Worm (Caenorhabditis elegans) whole organism, L4 larva: ENCODE measurements around the gene K08B12.1.

Source experiments
- F10B5.3 ChIP-seq: sonication (generic microtip); optimal IDR thresholded peaks from 2 replicates; lab custom pipeline; 2016; ENCODE audit warnings: mild to moderate bottlenecking, missing genetic modification characterization, missing compliant biosample characterization
- F26F4.8 ChIP-seq: fragments of 200-800 bp; sonication (Bioruptor generic); conservative IDR thresholded peaks from 2 replicates; pipeline ENCODE4 v1.3.6; 2022; ENCODE audit warnings: missing genetic modification characterization, missing compliant biosample characterization
- F37D6.2 ChIP-seq: sonication (generic microtip); optimal IDR thresholded peaks from 2 replicates; lab custom pipeline; 2016; ENCODE audit warnings: mild to moderate bottlenecking, missing genetic modification characterization, missing compliant biosample characterization
- F49E8.2 ChIP-seq: sonication (generic microtip); optimal IDR thresholded peaks from 2 replicates; lab custom pipeline; 2016; ENCODE audit warnings: missing compliant biosample characterization, mild to moderate bottlenecking, missing genetic modification characterization, borderline replicate concordance
- T20F7.1 ChIP-seq: fragments of 200-800 bp; sonication (Bioruptor generic); optimal IDR thresholded peaks from 2 replicates; lab custom pipeline; 2018; ENCODE audit warnings: mild to moderate bottlenecking, missing genetic modification characterization, missing compliant biosample characterization
- Y75B8A.6 ChIP-seq: fragments of 200-800 bp; sonication (Bioruptor generic); IDR thresholded peaks from 2 replicates; pipeline ENCODE4 v1.3.6; 2022; ENCODE audit warnings: missing genetic modification reagents, missing genetic modification characterization, missing compliant biosample characterization
- aha-1 ChIP-seq: fragments of 150-350 bp; peaks from one replicate; lab custom pipeline; 2014; ENCODE audit warnings: missing biosample characterization, missing genetic modification characterization
- aly-2 ChIP-seq: sonication (generic microtip); optimal IDR thresholded peaks from 2 replicates; lab custom pipeline; 2018; ENCODE audit warnings: missing biosample characterization, missing genetic modification characterization
- arid-1 ChIP-seq: fragments of 200-800 bp; sonication (Bioruptor generic); conservative IDR thresholded peaks from 2 replicates; pipeline ENCODE4 v1.3.6; 2022; ENCODE audit warnings: missing genetic modification reagents, missing genetic modification characterization, missing compliant biosample characterization
- ceh-28 ChIP-seq: fragments of 150-350 bp; optimal IDR thresholded peaks from 2 replicates; lab custom pipeline; 2014; ENCODE audit warnings: missing biosample characterization, missing genetic modification reagents, missing genetic modification characterization
- ceh-32 ChIP-seq: sonication (generic microtip); optimal IDR thresholded peaks from 2 replicates; lab custom pipeline; 2016; ENCODE audit warnings: mild to moderate bottlenecking, missing genetic modification characterization, missing compliant biosample characterization; ENCODE audit not compliant: poor library complexity
- ces-1 ChIP-seq: fragments of 150-350 bp; sonication (generic microtip); optimal IDR thresholded peaks from 4 replicates; lab custom pipeline; 2014; ENCODE audit warnings: missing biosample characterization, missing genetic modification reagents, missing genetic modification characterization
- dmd-6 ChIP-seq: fragments of 200-800 bp; sonication (Bioruptor generic); IDR thresholded peaks from 2 replicates; pipeline ENCODE4 v1.3.6; 2022; ENCODE audit warnings: missing genetic modification reagents, missing genetic modification characterization, missing compliant biosample characterization
- dmd-9 ChIP-seq: fragments of 200-800 bp; sonication (Bioruptor generic); IDR thresholded peaks from 2 replicates; pipeline ENCODE4 v1.3.6; 2022; ENCODE audit warnings: missing genetic modification reagents, missing genetic modification characterization, missing compliant biosample characterization
- dpl-1 ChIP-seq: fragments of 150-350 bp; optimal IDR thresholded peaks from 2 replicates; lab custom pipeline; 2014; ENCODE audit warnings: missing biosample characterization, missing genetic modification reagents, missing genetic modification characterization
- duxl-1 ChIP-seq: sonication (generic microtip); optimal IDR thresholded peaks from 2 replicates; lab custom pipeline; 2016; ENCODE audit warnings: mild to moderate bottlenecking, missing genetic modification characterization, moderate library complexity, missing compliant biosample characterization; ENCODE audit not compliant: poor library complexity
- dve-1 ChIP-seq: sonication (generic microtip); optimal IDR thresholded peaks from 2 replicates; lab custom pipeline; 2017; ENCODE audit warnings: antibody characterized with exemption, mild to moderate bottlenecking, missing genetic modification characterization, missing compliant biosample characterization; ENCODE audit not compliant: insufficient read depth
- egl-27 ChIP-seq: sonication (generic microtip); optimal IDR thresholded peaks from 3 replicates; lab custom pipeline; 2017; ENCODE audit warnings: missing biosample characterization, missing genetic modification reagents, missing genetic modification characterization
- egl-43 ChIP-seq: fragments of 200-800 bp; sonication (Bioruptor generic); IDR thresholded peaks from 2 replicates; pipeline ENCODE4 v1.3.6; 2022; ENCODE audit warnings: missing genetic modification reagents, missing genetic modification characterization, missing compliant biosample characterization
- fkh-10 ChIP-seq: fragments of 150-350 bp; optimal IDR thresholded peaks from 2 replicates; lab custom pipeline; 2014; ENCODE audit warnings: missing biosample characterization, missing genetic modification reagents, missing genetic modification characterization
- hmg-1.1 ChIP-seq: fragments of 200-800 bp; sonication (Bioruptor generic); IDR thresholded peaks from 2 replicates; pipeline ENCODE4 v1.3.6; 2022; ENCODE audit warnings: missing genetic modification reagents, missing genetic modification characterization, missing compliant biosample characterization
- lin-1 ChIP-seq: fragments of 200-800 bp; sonication (Bioruptor generic); IDR thresholded peaks from 2 replicates; pipeline ENCODE4 v1.3.6; 2022; ENCODE audit warnings: missing genetic modification reagents, missing genetic modification characterization, missing compliant biosample characterization
- lin-15B ChIP-seq: fragments of 150-350 bp; sonication (generic microtip); optimal IDR thresholded peaks from 3 replicates; lab custom pipeline; 2014; ENCODE audit warnings: missing biosample characterization, missing genetic modification characterization
- lin-29 ChIP-seq: fragments of 200-800 bp; sonication (Bioruptor generic); IDR thresholded peaks from 2 replicates; pipeline ENCODE4 v1.3.6; 2022; ENCODE audit warnings: missing genetic modification reagents, missing genetic modification characterization, missing compliant biosample characterization
- lin-39 ChIP-seq: fragments of 150-350 bp; optimal IDR thresholded peaks from 2 replicates; lab custom pipeline; 2014; ENCODE audit warnings: missing biosample characterization, missing genetic modification reagents, missing genetic modification characterization
- lsy-2 ChIP-seq, 2 experiments: fragments of 150-350 bp in 1 of 2; sonication (generic microtip) in 1 of 2; optimal IDR thresholded peaks; 2 replicates each; lab custom pipeline; 2014 to 2017; ENCODE audit warnings: missing biosample characterization in 2 of 2, missing genetic modification characterization in 2 of 2
- mdl-1 ChIP-seq, 2 experiments: fragments of 150-350 bp in 1 of 2; sonication (generic microtip) in 1 of 2; optimal IDR thresholded peaks; 2 replicates each; lab custom pipeline; 2014 to 2017; ENCODE audit warnings: missing biosample characterization in 2 of 2, missing genetic modification characterization in 2 of 2
- mdt-29 ChIP-seq: fragments of 200-800 bp; sonication (Bioruptor generic); IDR thresholded peaks from 2 replicates; pipeline ENCODE4 v1.3.6; 2022; ENCODE audit warnings: missing genetic modification reagents, missing genetic modification characterization, missing compliant biosample characterization
- mes-2 ChIP-seq: sonication (generic microtip); optimal IDR thresholded peaks from 2 replicates; lab custom pipeline; 2016; ENCODE audit warnings: missing genotype, mild to moderate bottlenecking, missing genetic modification characterization, missing compliant biosample characterization; ENCODE audit not compliant: poor library complexity, severe bottlenecking
- mxl-3 ChIP-seq: fragments of 200-800 bp; sonication (Bioruptor generic); optimal IDR thresholded peaks from 2 replicates; lab custom pipeline; 2018; ENCODE audit warnings: mild to moderate bottlenecking, missing genetic modification characterization, missing compliant biosample characterization
- nhr-25 ChIP-seq: sonication (generic microtip); optimal IDR thresholded peaks from 2 replicates; lab custom pipeline; 2017; ENCODE audit warnings: missing genetic modification characterization, mild to moderate bottlenecking, missing compliant biosample characterization, antibody characterized with exemption, moderate library complexity, borderline replicate concordance; ENCODE audit not compliant: insufficient read depth
- nhr-42 ChIP-seq: fragments of 200-800 bp; sonication (Bioruptor generic); IDR thresholded peaks from 2 replicates; pipeline ENCODE4 v1.3.6; 2022; ENCODE audit warnings: missing genetic modification characterization, missing compliant biosample characterization
- nhr-77 ChIP-seq: fragments of 150-350 bp; optimal IDR thresholded peaks from 2 replicates; lab custom pipeline; 2014; ENCODE audit warnings: missing biosample characterization, missing genetic modification characterization
- pha-4 ChIP-seq, 2 experiments: fragments of 150-350 bp in 1 of 2; fragments of 200-800 bp in 1 of 2; sonication (Bioruptor generic) in 1 of 2; IDR thresholded peaks in 1 of 2; optimal IDR thresholded peaks in 1 of 2; 2 replicates each; pipeline versions ENCODE4 v1.3.6 to Lab custom; 2014 to 2022; ENCODE audit warnings: missing genetic modification characterization in 2 of 2, missing genetic modification reagents in 2 of 2, missing biosample characterization in 1 of 2, missing compliant biosample characterization in 1 of 2
- php-3 ChIP-seq: fragments of 200-800 bp; sonication (Bioruptor generic); IDR thresholded peaks from 2 replicates; pipeline ENCODE4 v1.3.6; 2022; ENCODE audit warnings: missing genetic modification reagents, missing genetic modification characterization, missing compliant biosample characterization
- pqm-1 ChIP-seq: sonication (generic microtip); optimal IDR thresholded peaks from 2 replicates; lab custom pipeline; 2017; ENCODE audit warnings: missing biosample characterization, missing genetic modification characterization
- saeg-2 ChIP-seq: fragments of 200-800 bp; sonication (Bioruptor generic); IDR thresholded peaks from 2 replicates; pipeline ENCODE4 v1.3.6; 2022; ENCODE audit warnings: missing genetic modification reagents, missing genetic modification characterization, missing compliant biosample characterization
- skn-1 ChIP-seq: fragments of 150-350 bp; optimal IDR thresholded peaks from 2 replicates; lab custom pipeline; 2014; ENCODE audit warnings: missing biosample characterization, missing genetic modification characterization
- tra-1 ChIP-seq: fragments of 200-800 bp; sonication (Bioruptor generic); IDR thresholded peaks from 2 replicates; pipeline ENCODE4 v1.3.6; 2022; ENCODE audit warnings: missing genetic modification reagents, missing genetic modification characterization, missing compliant biosample characterization
- unc-130 ChIP-seq: sonication (generic microtip); optimal IDR thresholded peaks from 2 replicates; lab custom pipeline; 2016; ENCODE audit warnings: missing genetic modification reagents, missing genetic modification characterization, missing compliant biosample characterization
- unc-62 ChIP-seq, 3 experiments: fragments of 150-350 bp in 1 of 3; sonication (generic microtip); optimal IDR thresholded peaks in 2 of 3; peaks in 1 of 3; 1 replicate in 1 of 3; 2 replicates in 2 of 3; lab custom pipeline; 2014 to 2017; ENCODE audit warnings: missing biosample characterization in 3 of 3, missing genetic modification characterization in 3 of 3, missing genetic modification reagents in 3 of 3, missing genotype in 1 of 3
- zfp-2 ChIP-seq: sonication (generic microtip); optimal IDR thresholded peaks from 2 replicates; lab custom pipeline; 2016; ENCODE audit warnings: mild to moderate bottlenecking, missing genetic modification characterization, missing compliant biosample characterization
- ztf-11 ChIP-seq: fragments of 150-350 bp; optimal IDR thresholded peaks from 2 replicates; lab custom pipeline; 2014; ENCODE audit warnings: missing biosample characterization, missing genetic modification characterization
- ztf-7 ChIP-seq: fragments of 150-350 bp; optimal IDR thresholded peaks from 2 replicates; lab custom pipeline; 2014; ENCODE audit warnings: missing biosample characterization, missing genetic modification characterization

K08B12.1 gene

DNA sequence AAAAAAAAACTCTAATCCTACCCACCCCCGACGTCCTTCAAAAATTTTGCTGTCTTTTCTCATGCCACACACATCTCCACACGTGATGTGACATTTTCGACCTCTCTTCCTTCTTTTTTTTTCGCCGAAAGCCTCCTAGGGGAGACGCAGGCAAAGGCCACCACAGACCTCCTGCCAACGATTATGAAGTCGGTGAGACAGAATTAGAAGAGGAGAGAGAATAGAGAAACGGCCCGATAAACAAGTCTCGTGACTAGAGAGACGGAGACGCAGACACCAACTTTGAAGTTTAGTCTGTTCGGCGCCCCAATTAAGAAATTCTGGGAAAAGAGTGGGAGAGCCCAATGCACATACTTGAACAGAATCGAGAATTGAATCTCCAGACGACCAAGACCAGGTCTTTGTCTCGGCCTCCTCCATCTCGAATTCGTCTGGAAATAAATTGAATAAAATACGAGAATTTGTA lies 34.6 kb upstream of the K08B12.1 start (continued):
- peak; percentile 92 for TF ChIP-seq mes-2 (tag; lab: Kevin White, UChicago)
- peak; percentile 66 for TF ChIP-seq arid-1 (GFP tag; lab: Robert Waterston, UW)
- peak; percentile 75 for TF ChIP-seq lin-29 (GFP tag; lab: Robert Waterston, UW)
- peak; percentile 60 for TF ChIP-seq mxl-3 (GFP tag; lab: Kevin White, UChicago)
- peak; percentile 88 for TF ChIP-seq hmg-1.1 (GFP tag; lab: Robert Waterston, UW)
- TF ChIP-seq ceh-28 (tag; lab: Kevin White, UChicago) = peak; percentile 46
- TF ChIP-seq lin-15B (tag; lab: Kevin White, UChicago) = peak; percentile 23
- TF ChIP-seq ces-1 (GFP tag; lab: Kevin White, UChicago) = peak; percentile 79
- TF ChIP-seq nhr-25 (tag; lab: Kevin White, UChicago) = peak; percentile 92
- no peak for TF ChIP-seq F10B5.3 (tag; lab: Kevin White, UChicago)
- TF ChIP-seq fkh-10 (GFP tag; lab: Kevin White, UChicago) = peak; percentile 82
- peak; percentile 32 for TF ChIP-seq zfp-2 (tag; lab: Kevin White, UChicago)
- no peak for TF ChIP-seq F26F4.8 (GFP tag; lab: Robert Waterston, UW)
- peak; percentile 43 for TF ChIP-seq egl-27 (tag; lab: Kevin White, UChicago)
- peak; percentile 72; the same call in 1 of the 2 replicates for TF ChIP-seq Y75B8A.6 (GFP tag; lab: Robert Waterston, UW)
- TF ChIP-seq dpl-1 = peak; percentile 54
- TF ChIP-seq T20F7.1 (GFP tag; lab: Kevin White, UChicago) = peak; percentile 86
- TF ChIP-seq pqm-1 (tag; lab: Kevin White, UChicago) = peak; percentile 37
- TF ChIP-seq mdt-29 = peak; percentile 89
- TF ChIP-seq lin-39 (tag; lab: Kevin White, UChicago) = no peak

DNA sequence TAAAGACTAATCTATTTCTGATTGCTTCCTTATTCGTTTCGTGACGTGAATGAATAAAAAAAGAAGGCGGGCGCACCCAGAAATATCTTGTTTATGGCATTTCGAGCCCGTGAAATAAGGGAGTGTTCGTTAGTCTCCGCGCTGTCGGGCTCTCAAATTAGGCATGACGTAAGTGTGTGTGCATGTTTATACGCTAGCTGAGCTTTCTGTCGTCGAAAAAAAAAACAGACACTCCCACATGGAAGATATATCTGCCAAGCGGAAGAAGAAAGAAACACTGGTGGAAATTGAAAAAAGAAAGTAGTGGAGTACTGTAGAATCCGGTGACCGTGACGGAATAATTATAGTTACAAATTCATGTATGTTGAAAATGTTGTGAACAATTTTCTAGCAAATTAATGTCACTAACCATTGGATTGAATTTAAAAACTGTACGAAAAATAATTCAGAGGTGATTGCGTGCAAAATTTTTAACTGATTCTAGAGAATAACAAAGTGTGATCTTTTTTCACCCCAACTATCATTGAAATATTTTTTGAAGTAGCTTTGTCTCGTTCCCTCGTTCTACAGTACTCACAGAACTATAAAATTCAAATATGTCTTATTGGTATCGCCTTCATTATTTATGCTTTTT lies 34.1 kb upstream of the K08B12.1 start:
- no peak for TF ChIP-seq arid-1 (GFP tag; lab: Robert Waterston, UW)
- no peak for TF ChIP-seq nhr-25 (tag; lab: Kevin White, UChicago)
- no peak for TF ChIP-seq aly-2 (tag; lab: Kevin White, UChicago)
- no peak for TF ChIP-seq dpl-1
- no peak for TF ChIP-seq F37D6.2
- peak; percentile 34 for TF ChIP-seq nhr-77
- TF ChIP-seq lin-1 (GFP tag; lab: Robert Waterston, UW) = no peak
- TF ChIP-seq dmd-6 (GFP tag; lab: Robert Waterston, UW) = no peak
- TF ChIP-seq Y75B8A.6 (GFP tag; lab: Robert Waterston, UW) = peak; percentile 10; the same call in 1 of the 2 replicates
- no peak for TF ChIP-seq dmd-9 (GFP tag; lab: Robert Waterston, UW)
- TF ChIP-seq ceh-32 (tag; lab: Kevin White, UChicago) = no peak
- no peak for TF ChIP-seq tra-1 (GFP tag; lab: Robert Waterston, UW)
- TF ChIP-seq F49E8.2 (tag; lab: Kevin White, UChicago) = no peak
- no peak for TF ChIP-seq mxl-3 (GFP tag; lab: Kevin White, UChicago)
- TF ChIP-seq ztf-7 (tag; lab: Kevin White, UChicago) = no peak
- TF ChIP-seq unc-62 (GFP tag; optimal IDR thresholded peaks at IDR 0.05 in 1 of 2; lab: Kevin White, UChicago) = peak in 1 of 2 experiments; percentile 97
- no peak for TF ChIP-seq unc-62 (tag; optimal IDR thresholded peaks at IDR 0.05; lab: Kevin White, UChicago)
- no peak for TF ChIP-seq egl-43 (GFP tag; lab: Robert Waterston, UW)
- no peak for TF ChIP-seq T20F7.1 (GFP tag; lab: Kevin White, UChicago)
- TF ChIP-seq saeg-2 (GFP tag; lab: Robert Waterston, UW) = no peak
- peak; percentile 94 for TF ChIP-seq aha-1 (tag; lab: Kevin White, UChicago)
- TF ChIP-seq duxl-1 (tag; lab: Kevin White, UChicago) = peak; percentile 37
- TF ChIP-seq pha-4 (GFP tag; IDR thresholded peaks at IDR 0.05; lab: Robert Waterston, UW) = no peak
- no peak for TF ChIP-seq pha-4 (tag; optimal IDR thresholded peaks at IDR 0.05; lab: Kevin White, UChicago)
- TF ChIP-seq dve-1 (tag; lab: Kevin White, UChicago) = peak; percentile 0
- no peak for TF ChIP-seq skn-1 (tag; lab: Kevin White, UChicago)
- TF ChIP-seq php-3 (GFP tag; lab: Robert Waterston, UW) = peak; percentile 9; the same call in 1 of the 2 replicates
- peak; percentile 52 for TF ChIP-seq mes-2 (tag; lab: Kevin White, UChicago)
- 0 out of 2 replicates have a peak, but pooled peaks have one; percentile 4 for TF ChIP-seq nhr-42 (GFP tag; lab: Robert Waterston, UW)
- TF ChIP-seq mdl-1 (tag; optimal IDR thresholded peaks at IDR 0.05; lab: Kevin White, UChicago) = no peak
- no peak for TF ChIP-seq unc-130
- TF ChIP-seq ztf-11 (tag; lab: Kevin White, UChicago) = no peak
- peak in 1 of 2 experiments; percentile 36 for TF ChIP-seq lsy-2 (tag; optimal IDR thresholded peaks at IDR 0.05; lab: Kevin White, UChicago)
- TF ChIP-seq ces-1 (GFP tag; lab: Kevin White, UChicago) = no peak
